Fruit fly (Drosophila melanogaster) whole organism, embryonic: Measurements from ENCODE around the gene RpL23A.

Source experiments
- Bgb ChIP-seq: fragments of 200-800 bp; sonication (Bioruptor generic); IDR thresholded peaks from 2 replicates; pipeline ENCODE4 v1.3.6; 2022; ENCODE audit warnings: missing biosample characterization, missing genetic modification characterization; ENCODE audit not compliant: partially characterized antibody
- CG12104 ChIP-seq: fragments of 200-800 bp; sonication (Bioruptor generic); optimal IDR thresholded peaks from 3 replicates; lab custom pipeline; 2016; ENCODE audit warnings: missing biosample characterization, missing genetic modification characterization
- CG1529 ChIP-seq: fragments of 200-800 bp; sonication (Bioruptor generic); optimal IDR thresholded peaks from 3 replicates; lab custom pipeline; 2018; ENCODE audit warnings: missing biosample characterization, missing genetic modification characterization
- CG15514 ChIP-seq: fragments of 200-800 bp; sonication (Bioruptor generic); optimal IDR thresholded peaks from 3 replicates; lab custom pipeline; 2017; ENCODE audit warnings: missing biosample characterization, missing genetic modification characterization, mild to moderate bottlenecking, moderate library complexity, missing genetic modification reagents
- CG1602 ChIP-seq: fragments of 200-800 bp; sonication (Bioruptor generic); optimal IDR thresholded peaks from 3 replicates; lab custom pipeline; 2016; ENCODE audit warnings: missing biosample characterization, missing genetic modification characterization
- CG16779 ChIP-seq: fragments of 200-800 bp; sonication (Bioruptor generic); IDR thresholded peaks from 2 replicates; pipeline ENCODE4 v1.3.6; 2022; ENCODE audit warnings: missing biosample characterization, missing genetic modification characterization
- CG3407 ChIP-seq: fragments of 200-800 bp; sonication (Bioruptor generic); optimal IDR thresholded peaks from 2 replicates; lab custom pipeline; 2018; ENCODE audit warnings: missing biosample characterization, mild to moderate bottlenecking, missing genetic modification characterization
- CG3726 ChIP-seq: fragments of 200-800 bp; sonication (Bioruptor generic); IDR thresholded peaks from 3 replicates; pipeline ENCODE4, ENCODE4 v1.3.6; 2022; ENCODE audit warnings: missing biosample characterization, missing genetic modification characterization
- CG3995 ChIP-seq: fragments of 200-800 bp; sonication (Bioruptor generic); optimal IDR thresholded peaks from 3 replicates; lab custom pipeline; 2016; ENCODE audit warnings: missing biosample characterization, missing genetic modification characterization
- CG6272 ChIP-seq: fragments of 200-800 bp; sonication (Bioruptor generic); IDR thresholded peaks from 2 replicates; pipeline ENCODE4 v1.3.6; 2022; ENCODE audit warnings: missing biosample characterization, missing genetic modification characterization
- CG6791 ChIP-seq: fragments of 200-800 bp; sonication (Bioruptor generic); IDR thresholded peaks from 3 replicates; pipeline ENCODE4 v1.3.6; 2022; ENCODE audit warnings: missing biosample characterization, missing genetic modification characterization; ENCODE audit not compliant: partially characterized antibody
- CG6813 ChIP-seq: fragments of 200-800 bp; sonication (Bioruptor generic); optimal IDR thresholded peaks from 2 replicates; lab custom pipeline; 2017; ENCODE audit warnings: missing biosample characterization, missing genetic modification characterization, mild to moderate bottlenecking, moderate library complexity, missing genetic modification reagents
- CG7839 ChIP-seq: fragments of 200-800 bp; sonication (Bioruptor generic); optimal IDR thresholded peaks from 3 replicates; lab custom pipeline; 2018; ENCODE audit warnings: missing biosample characterization, mild to moderate bottlenecking, missing genetic modification characterization, moderate library complexity
- CG7928 ChIP-seq: fragments of 200-800 bp; sonication (Bioruptor generic); optimal IDR thresholded peaks from 2 replicates; lab custom pipeline; 2017; ENCODE audit warnings: missing biosample characterization, mild to moderate bottlenecking, missing genetic modification characterization
- CG8359 ChIP-seq: fragments of 200-800 bp; sonication (Bioruptor generic); optimal IDR thresholded peaks from 2 replicates; lab custom pipeline; 2017; ENCODE audit warnings: missing biosample characterization, mild to moderate bottlenecking, missing genetic modification characterization, borderline replicate concordance
- CTCF ChIP-seq: fragments of 200-800 bp; sonication (Bioruptor generic); optimal IDR thresholded peaks from 2 replicates; lab custom pipeline; 2017; ENCODE audit warnings: missing biosample characterization, mild to moderate bottlenecking, missing genetic modification characterization, moderate library complexity
- Camta ChIP-seq: fragments of 200-800 bp; sonication (Bioruptor generic); optimal IDR thresholded peaks from 2 replicates; lab custom pipeline; 2016; ENCODE audit warnings: missing biosample characterization, missing genetic modification characterization
- D19B ChIP-seq: fragments of 200-800 bp; sonication (Bioruptor generic); optimal IDR thresholded peaks from 2 replicates; lab custom pipeline; 2017; ENCODE audit warnings: missing biosample characterization, mild to moderate bottlenecking, missing genetic modification characterization
- Dbx ChIP-seq: fragments of 200-800 bp; sonication (Bioruptor generic); IDR thresholded peaks from 3 replicates; pipeline ENCODE4 v1.3.6; 2022; ENCODE audit warnings: missing biosample characterization, missing genetic modification characterization
- Drgx ChIP-seq: fragments of 200-800 bp; sonication (Bioruptor generic); IDR thresholded peaks from 2 replicates; pipeline ENCODE4 v1.3.6; 2022; ENCODE audit warnings: missing biosample characterization, missing genetic modification characterization
- Gsc ChIP-seq: fragments of 200-800 bp; sonication (Bioruptor generic); IDR thresholded peaks from 2 replicates; pipeline ENCODE4 v1.3.6; 2022; ENCODE audit warnings: missing biosample characterization, missing genetic modification characterization
- Gug ChIP-seq: fragments of 200-800 bp; sonication (Bioruptor generic); IDR thresholded peaks from 4 replicates; pipeline ENCODE4 v1.3.6; 2022; ENCODE audit warnings: missing biosample characterization, missing genetic modification characterization
- HmgZ ChIP-seq: fragments of 200-800 bp; sonication (Bioruptor generic); optimal IDR thresholded peaks from 2 replicates; lab custom pipeline; 2018; ENCODE audit warnings: missing biosample characterization, mild to moderate bottlenecking, missing genetic modification characterization
- Hmx ChIP-seq: fragments of 200-800 bp; sonication (Bioruptor generic); optimal IDR thresholded peaks from 2 replicates; lab custom pipeline; 2016; ENCODE audit warnings: missing biosample characterization, missing genetic modification characterization
- Jarid2 ChIP-seq: fragments of 200-800 bp; sonication (Bioruptor generic); optimal IDR thresholded peaks from 3 replicates; lab custom pipeline; 2017; ENCODE audit warnings: mild to moderate bottlenecking, missing biosample characterization, missing genetic modification reagents, missing genetic modification characterization
- Mrtf ChIP-seq: fragments of 200-800 bp; sonication (Bioruptor generic); IDR thresholded peaks from 3 replicates; pipeline ENCODE4 v1.3.6; 2022; ENCODE audit warnings: missing biosample characterization, missing genetic modification characterization
- Scr ChIP-seq: fragments of 200-800 bp; sonication (Bioruptor generic); IDR thresholded peaks from 2 replicates; pipeline ENCODE4 v1.3.6; 2022; ENCODE audit warnings: missing biosample characterization, missing genetic modification characterization; ENCODE audit not compliant: partially characterized antibody
- Sox100B ChIP-seq: fragments of 200-800 bp; sonication (Bioruptor generic); optimal IDR thresholded peaks from 3 replicates; lab custom pipeline; 2018; ENCODE audit warnings: missing biosample characterization, mild to moderate bottlenecking, missing genetic modification characterization
- Sox102F ChIP-seq: fragments of 200-800 bp; sonication (Bioruptor generic); optimal IDR thresholded peaks from 2 replicates; lab custom pipeline; 2018; ENCODE audit warnings: missing biosample characterization, mild to moderate bottlenecking, missing genetic modification characterization, moderate library complexity
- TFAM ChIP-seq: fragments of 200-800 bp; sonication (Bioruptor generic); optimal IDR thresholded peaks from 2 replicates; lab custom pipeline; 2017; ENCODE audit warnings: missing biosample characterization, missing genetic modification characterization, inconsistent platforms
- ash1 ChIP-seq: fragments of 200-800 bp; sonication (Bioruptor generic); optimal IDR thresholded peaks from 2 replicates; lab custom pipeline; 2018; ENCODE audit warnings: missing biosample characterization, mild to moderate bottlenecking, missing genetic modification characterization
- bsh ChIP-seq, 2 experiments: fragments of 200-800 bp; sonication (Bioruptor generic); optimal IDR thresholded peaks; 2 replicates each; lab custom pipeline; 2017 to 2018; ENCODE audit warnings: mild to moderate bottlenecking in 2 of 2, missing biosample characterization in 2 of 2, missing genetic modification characterization in 2 of 2, moderate library complexity in 1 of 2
- cas ChIP-seq: fragments of 200-800 bp; sonication (Bioruptor generic); IDR thresholded peaks from 2 replicates; pipeline ENCODE4 v1.3.6; 2022; ENCODE audit warnings: missing biosample characterization, missing genetic modification characterization
- chif ChIP-seq, 2 experiments: fragments of 200-800 bp; sonication (Bioruptor generic); optimal IDR thresholded peaks; 3 replicates each; lab custom pipeline; 2016; ENCODE audit warnings: missing biosample characterization in 2 of 2, missing genetic modification characterization in 2 of 2
- dpn ChIP-seq, 2 experiments: fragments of 200-800 bp; sonication (Bioruptor generic); optimal IDR thresholded peaks; 3 replicates each; lab custom pipeline; 2016; ENCODE audit warnings: missing biosample characterization in 2 of 2, missing genetic modification characterization in 2 of 2
- fd64A ChIP-seq: fragments of 200-800 bp; sonication (Bioruptor generic); optimal IDR thresholded peaks from 3 replicates; lab custom pipeline; 2018; ENCODE audit warnings: missing biosample characterization, mild to moderate bottlenecking, missing genetic modification characterization
- grn ChIP-seq: fragments of 200-800 bp; sonication (Bioruptor generic); optimal IDR thresholded peaks from 3 replicates; lab custom pipeline; 2017; ENCODE audit warnings: missing biosample characterization, missing genetic modification characterization
- hth ChIP-seq: fragments of >200 bp; optimal IDR thresholded peaks from 2 replicates; lab custom pipeline; 2017; ENCODE audit warnings: inconsistent platforms
- insv ChIP-seq, 2 experiments: fragments of 200-800 bp; sonication (Bioruptor generic); optimal IDR thresholded peaks; 3 replicates each; lab custom pipeline; 2016 to 2018; ENCODE audit warnings: missing biosample characterization in 2 of 2, missing genetic modification characterization in 2 of 2
- knrl ChIP-seq: fragments of 200-800 bp; sonication (Bioruptor generic); IDR thresholded peaks from 3 replicates; pipeline ENCODE4 v1.3.6; 2022; ENCODE audit warnings: missing biosample characterization, missing genetic modification characterization; ENCODE audit not compliant: partially characterized antibody
- pho ChIP-seq: fragments of 200-800 bp; sonication (Bioruptor generic); optimal IDR thresholded peaks from 2 replicates; lab custom pipeline; 2016; ENCODE audit warnings: missing biosample characterization, missing genetic modification characterization
- repo ChIP-seq: fragments of 200-800 bp; sonication (Bioruptor generic); optimal IDR thresholded peaks from 2 replicates; lab custom pipeline; 2016; ENCODE audit warnings: missing biosample characterization, missing genetic modification characterization
- run ChIP-seq: fragments of 200-800 bp; sonication (Bioruptor generic); optimal IDR thresholded peaks from 3 replicates; lab custom pipeline; 2018; ENCODE audit warnings: missing biosample characterization, mild to moderate bottlenecking, missing genetic modification characterization
- salm ChIP-seq: fragments of 200-800 bp; sonication (Bioruptor generic); optimal IDR thresholded peaks from 2 replicates; lab custom pipeline; 2018; ENCODE audit warnings: missing biosample characterization, mild to moderate bottlenecking, missing genetic modification characterization
- sc ChIP-seq, 3 experiments: fragments of >200 bp in 2 of 3; fragments of 200-800 bp in 1 of 3; sonication (Bioruptor generic) in 1 of 3; optimal IDR thresholded peaks; 2 replicates in 2 of 3; 3 replicates in 1 of 3; lab custom pipeline; 2017; ENCODE audit warnings: mild to moderate bottlenecking in 1 of 3, missing biosample characterization in 1 of 3, missing genetic modification characterization in 1 of 3, missing genetic modification reagents in 1 of 3
- slou ChIP-seq: fragments of 200-800 bp; sonication (Bioruptor generic); optimal IDR thresholded peaks from 3 replicates; lab custom pipeline; 2016; ENCODE audit warnings: missing biosample characterization, missing genetic modification characterization
- tgo ChIP-seq: fragments of 200-800 bp; sonication (Bioruptor generic); IDR thresholded peaks from 3 replicates; pipeline ENCODE4 v1.3.6; 2022; ENCODE audit warnings: missing biosample characterization, missing genetic modification characterization
- tna ChIP-seq: fragments of 200-800 bp; sonication (Bioruptor generic); IDR thresholded peaks from 2 replicates; pipeline ENCODE4 v1.3.6; 2022; ENCODE audit warnings: missing biosample characterization, missing genetic modification characterization; ENCODE audit not compliant: partially characterized antibody
- wdn ChIP-seq: fragments of 200-800 bp; sonication (Bioruptor generic); IDR thresholded peaks from 2 replicates; pipeline ENCODE4 v1.3.6; 2022; ENCODE audit warnings: missing biosample characterization, missing genetic modification characterization

RpL23A gene

DNA sequence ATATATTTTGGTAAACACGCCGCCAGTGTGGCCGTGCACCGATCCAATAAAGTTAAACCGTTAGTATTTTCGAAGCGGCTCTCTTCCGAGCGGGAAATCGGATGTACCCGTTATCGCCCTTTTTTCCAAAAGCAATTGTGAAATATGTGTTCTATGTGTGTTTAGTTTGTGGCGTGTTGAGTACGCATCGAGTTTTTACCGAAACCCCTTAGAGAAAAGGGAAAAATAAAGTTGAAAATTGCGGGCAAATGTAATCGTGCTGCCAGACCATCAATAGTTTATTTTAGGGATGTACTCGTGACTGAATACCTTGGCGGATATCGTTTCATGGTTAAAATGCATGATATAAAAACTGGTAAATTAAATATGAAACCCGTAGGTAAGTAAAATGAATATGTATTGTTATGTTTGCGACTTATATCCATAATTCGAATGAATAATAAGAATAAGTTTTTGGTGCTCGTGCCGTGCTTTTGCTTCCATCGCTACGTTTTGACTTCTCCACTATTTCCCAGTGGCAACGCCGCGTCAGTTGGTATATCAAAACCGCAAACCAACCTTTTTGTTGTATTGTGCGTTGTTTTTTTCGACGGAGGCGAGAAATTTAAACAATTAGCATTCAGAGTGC lies 29.2 kb downstream of the RpL23A start, which contains the start of the genes Mettl2 and Bgb (continued):
- TF ChIP-seq CG3407 (GFP tag; lab: Kevin White, UChicago): peak; percentile 18
- TF ChIP-seq CG12104 (GFP tag; lab: Kevin White, UChicago): peak; percentile 51
- TF ChIP-seq Camta: peak; percentile 75
- TF ChIP-seq CG3726 (GFP tag; lab: Robert Waterston, UW): peak; percentile 76; the same call in 2 of the 3 replicates
- TF ChIP-seq CG3995 (GFP tag; lab: Kevin White, UChicago): peak; percentile 35
- TF ChIP-seq Dbx (GFP tag; lab: Robert Waterston, UW): peak; percentile 81
- TF ChIP-seq Sox102F: peak; percentile 60
- peak; percentile 89 for TF ChIP-seq CG6272 (GFP tag; lab: Robert Waterston, UW)
- peak; percentile 63 for TF ChIP-seq D19B (GFP tag; lab: Kevin White, UChicago)
- TF ChIP-seq run (tag; lab: Kevin White, UChicago): peak; percentile 81
- TF ChIP-seq Jarid2: no peak
- no peak for TF ChIP-seq insv (GFP tag; optimal IDR thresholded peaks at IDR 0.05; lab: Kevin White, UChicago)
- TF ChIP-seq ash1: no peak
- TF ChIP-seq slou (GFP tag; lab: Kevin White, UChicago): peak; percentile 63
- peak; percentile 67 for TF ChIP-seq HmgZ (tag; lab: Kevin White, UChicago)
- TF ChIP-seq CG8359 (GFP tag; lab: Kevin White, UChicago): peak; percentile 24
- peak; percentile 79 to 81 for TF ChIP-seq dpn (GFP tag; optimal IDR thresholded peaks at IDR 0.05; lab: Kevin White, UChicago)
- peak; percentile 87 for TF ChIP-seq knrl (GFP tag; lab: Robert Waterston, UW)
- peak; percentile 59; the same call in 1 of the 2 replicates for TF ChIP-seq wdn
- TF ChIP-seq fd64A: no peak
- peak; percentile 68; the same call in 1 of the 2 replicates for TF ChIP-seq CG16779
- TF ChIP-seq Scr: peak; percentile 90
- TF ChIP-seq CTCF (GFP tag; lab: Kevin White, UChicago): no peak
- peak; percentile 75 for TF ChIP-seq cas (GFP tag; lab: Robert Waterston, UW)
- TF ChIP-seq CG6791 (GFP tag; lab: Robert Waterston, UW): 0 out of 3 replicates have a peak, but pooled peaks have one; percentile 16
- TF ChIP-seq hth: no peak
- TF ChIP-seq Mrtf: peak; percentile 78
- peak; percentile 2 for TF ChIP-seq CG7928 (GFP tag; lab: Kevin White, UChicago)
- TF ChIP-seq repo (GFP tag; lab: Kevin White, UChicago): peak; percentile 45
- peak; percentile 84 for TF ChIP-seq pho
- peak; percentile 76 for TF ChIP-seq CG1602 (GFP tag; lab: Kevin White, UChicago)
- TF ChIP-seq tgo (GFP tag; lab: Robert Waterston, UW): peak; percentile 86
- TF ChIP-seq CG1529 (GFP tag; lab: Kevin White, UChicago): peak; percentile 6
- no peak for TF ChIP-seq CG6813
- peak in 1 of 2 experiments; percentile 67 for TF ChIP-seq bsh (GFP tag; optimal IDR thresholded peaks at IDR 0.05; lab: Kevin White, UChicago)
- TF ChIP-seq Sox100B (GFP tag; lab: Kevin White, UChicago): no peak
- TF ChIP-seq Hmx (GFP tag; lab: Kevin White, UChicago): no peak
- TF ChIP-seq CG15514: peak; percentile 83
- no peak for TF ChIP-seq grn
- peak; percentile 88 for TF ChIP-seq Bgb
- TF ChIP-seq TFAM (GFP tag; lab: Kevin White, UChicago): no peak
- 0 out of 2 replicates have a peak, but pooled peaks have one; percentile 9 for TF ChIP-seq tna (GFP tag; lab: Robert Waterston, UW)
- TF ChIP-seq sc (optimal IDR thresholded peaks at IDR 0.05; lab: Kevin White, UChicago): no peak
- TF ChIP-seq sc (GFP tag; optimal IDR thresholded peaks at IDR 0.05; lab: Kevin White, UChicago): no peak
- peak; percentile 70 to 84 for TF ChIP-seq chif (GFP tag; optimal IDR thresholded peaks at IDR 0.05; lab: Kevin White, UChicago)
- peak; percentile 64 for TF ChIP-seq Gsc (GFP tag; lab: Robert Waterston, UW)
- peak; percentile 84 for TF ChIP-seq CG7839
- peak; percentile 43; the same call in 1 of the 2 replicates for TF ChIP-seq Drgx (GFP tag; lab: Robert Waterston, UW)
- TF ChIP-seq Gug: peak; percentile 93
- no peak for TF ChIP-seq salm (tag; lab: Kevin White, UChicago)
